Fruit fly (Drosophila melanogaster) whole organism, embryonic: ENCODE results near the gene Fpgs1.
A peak's percentile ranks its signal among the peaks of the same experiment; 100 is the strongest.

Experiments used
- ATbp ChIP-seq: fragments of 200-800 bp; sonication (Bioruptor generic); optimal IDR thresholded peaks from 2 replicates; lab custom pipeline; 2017; ENCODE audit warnings: missing biosample characterization, mild to moderate bottlenecking, missing genetic modification characterization, missing genetic modification reagents
- Ada2b ChIP-seq: fragments of 200-800 bp; sonication (Bioruptor generic); IDR thresholded peaks from 2 replicates; pipeline ENCODE4 v1.3.6; 2022; ENCODE audit warnings: missing biosample characterization, missing genetic modification characterization
- Antp ChIP-seq: fragments of 200-800 bp; sonication (Bioruptor generic); optimal IDR thresholded peaks from 3 replicates; lab custom pipeline; 2016; ENCODE audit warnings: missing biosample characterization, missing genetic modification characterization
- B-H1 ChIP-seq: fragments of 200-800 bp; sonication (Bioruptor generic); IDR thresholded peaks from 3 replicates; pipeline ENCODE4 v1.3.6; 2022; ENCODE audit warnings: missing biosample characterization, missing genetic modification characterization
- Bdp1 ChIP-seq: fragments of 200-800 bp; sonication (Bioruptor generic); optimal IDR thresholded peaks from 3 replicates; lab custom pipeline; 2016; ENCODE audit warnings: missing biosample characterization, missing genetic modification characterization
- CG10565 ChIP-seq: fragments of 200-800 bp; sonication (Bioruptor generic); optimal IDR thresholded peaks from 3 replicates; lab custom pipeline; 2016; ENCODE audit warnings: missing biosample characterization, mild to moderate bottlenecking, missing genetic modification characterization
- CG11093 ChIP-seq: fragments of 200-800 bp; sonication (Bioruptor generic); IDR thresholded peaks from 3 replicates; pipeline ENCODE4 v1.3.6; 2022; ENCODE audit warnings: missing biosample characterization, missing genetic modification characterization
- CG12299 ChIP-seq: fragments of 200-800 bp; sonication (Bioruptor generic); optimal IDR thresholded peaks from 2 replicates; lab custom pipeline; 2018; ENCODE audit warnings: missing biosample characterization, mild to moderate bottlenecking, missing genetic modification characterization
- CG12391 ChIP-seq: fragments of 200-800 bp; sonication (Bioruptor generic); optimal IDR thresholded peaks from 3 replicates; lab custom pipeline; 2018; ENCODE audit warnings: missing biosample characterization, mild to moderate bottlenecking, missing genetic modification characterization, moderate library complexity
- CG13296 ChIP-seq: fragments of 200-800 bp; sonication (Bioruptor generic); optimal IDR thresholded peaks from 3 replicates; lab custom pipeline; 2018; ENCODE audit warnings: missing biosample characterization, mild to moderate bottlenecking, missing genetic modification characterization
- CG14965 ChIP-seq: fragments of 200-800 bp; sonication (Bioruptor generic); optimal IDR thresholded peaks from 2 replicates; lab custom pipeline; 2016; ENCODE audit warnings: missing biosample characterization, missing genetic modification characterization, borderline replicate concordance
- CG17612 ChIP-seq: fragments of 200-800 bp; sonication (Bioruptor generic); IDR thresholded peaks from 2 replicates; pipeline ENCODE4 v1.3.6; 2022; ENCODE audit warnings: missing biosample characterization, missing genetic modification characterization
- CG17912 ChIP-seq: fragments of 200-800 bp; sonication (Bioruptor generic); optimal IDR thresholded peaks from 2 replicates; lab custom pipeline; 2018; ENCODE audit warnings: missing biosample characterization, mild to moderate bottlenecking, missing genetic modification characterization
- CG2129 ChIP-seq: fragments of 200-800 bp; sonication (Bioruptor generic); IDR thresholded peaks from 2 replicates; pipeline ENCODE4 v1.3.6; 2022; ENCODE audit warnings: missing biosample characterization, missing genetic modification characterization; ENCODE audit not compliant: partially characterized antibody
- CG30431 ChIP-seq: fragments of 200-800 bp; sonication (Bioruptor generic); optimal IDR thresholded peaks from 2 replicates; lab custom pipeline; 2017; ENCODE audit warnings: missing biosample characterization, missing genetic modification characterization
- CG31441 ChIP-seq: fragments of 200-800 bp; sonication (Bioruptor generic); IDR thresholded peaks from 2 replicates; pipeline ENCODE4 v1.3.6; 2022; ENCODE audit warnings: missing biosample characterization, missing genetic modification characterization
- CG34224 ChIP-seq: fragments of 200-800 bp; sonication (Bioruptor generic); IDR thresholded peaks from 3 replicates; pipeline ENCODE4 v1.3.6; 2022; ENCODE audit warnings: missing biosample characterization, missing genetic modification characterization; ENCODE audit not compliant: partially characterized antibody
- CG3838 ChIP-seq: fragments of 200-800 bp; sonication (Bioruptor generic); optimal IDR thresholded peaks from 3 replicates; lab custom pipeline; 2016; ENCODE audit warnings: missing biosample characterization, missing genetic modification characterization
- Camta ChIP-seq: fragments of 200-800 bp; sonication (Bioruptor generic); optimal IDR thresholded peaks from 2 replicates; lab custom pipeline; 2016; ENCODE audit warnings: missing biosample characterization, missing genetic modification characterization
- E2f2 ChIP-seq: fragments of 200-800 bp; sonication (Bioruptor generic); IDR thresholded peaks from 2 replicates; pipeline ENCODE4 v1.3.6; 2022; ENCODE audit warnings: missing biosample characterization, missing genetic modification characterization
- GATAe ChIP-seq: fragments of 200-800 bp; sonication (Bioruptor generic); conservative IDR thresholded peaks from 2 replicates; pipeline ENCODE4 v1.3.6; 2022; ENCODE audit warnings: missing biosample characterization, missing genetic modification characterization
- Lpt ChIP-seq: fragments of >200 bp; optimal IDR thresholded peaks from 2 replicates; lab custom pipeline; 2018; ENCODE audit warnings: missing biosample characterization, missing genetic modification characterization
- Mad ChIP-seq: fragments of 200-800 bp; sonication (Bioruptor generic); optimal IDR thresholded peaks from 2 replicates; lab custom pipeline; 2016; ENCODE audit warnings: missing biosample characterization, missing genetic modification characterization
- Mes4 ChIP-seq: fragments of 200-800 bp; sonication (Bioruptor generic); optimal IDR thresholded peaks from 2 replicates; lab custom pipeline; 2016; ENCODE audit warnings: missing biosample characterization, missing genetic modification characterization
- Myb ChIP-seq: fragments of 200-800 bp; sonication (Bioruptor generic); optimal IDR thresholded peaks from 2 replicates; lab custom pipeline; 2016; ENCODE audit warnings: missing biosample characterization, missing genetic modification characterization
- NFAT ChIP-seq: fragments of 200-800 bp; sonication (Bioruptor generic); IDR thresholded peaks from 2 replicates; pipeline ENCODE4 v1.3.6; 2022; ENCODE audit warnings: missing biosample characterization, missing genetic modification characterization
- NK7.1 ChIP-seq: fragments of 200-800 bp; sonication (Bioruptor generic); optimal IDR thresholded peaks from 3 replicates; lab custom pipeline; 2016; ENCODE audit warnings: missing biosample characterization, missing genetic modification characterization
- Neu2 ChIP-seq: fragments of 200-800 bp; sonication (Bioruptor generic); optimal IDR thresholded peaks from 3 replicates; lab custom pipeline; 2016; ENCODE audit warnings: missing biosample characterization, missing genetic modification characterization, borderline replicate concordance
- Oaz ChIP-seq: fragments of 200-800 bp; sonication (Bioruptor generic); IDR thresholded peaks from 2 replicates; pipeline ENCODE4 v1.3.6; 2022; ENCODE audit warnings: missing biosample characterization, missing genetic modification characterization
- Opbp ChIP-seq: fragments of 200-800 bp; sonication (Bioruptor generic); IDR thresholded peaks from 3 replicates; pipeline ENCODE4 v1.3.6; 2022; ENCODE audit warnings: missing biosample characterization, missing genetic modification characterization; ENCODE audit not compliant: partially characterized antibody
- Ptx1 ChIP-seq: fragments of 200-800 bp; sonication (Bioruptor generic); IDR thresholded peaks from 2 replicates; pipeline ENCODE4 v1.3.6; 2022; ENCODE audit warnings: missing biosample characterization, missing genetic modification characterization
- Six4 ChIP-seq: fragments of 200-800 bp; sonication (Bioruptor generic); optimal IDR thresholded peaks from 2 replicates; lab custom pipeline; 2016; ENCODE audit warnings: missing biosample characterization, missing genetic modification characterization
- Spps ChIP-seq: fragments of 200-800 bp; sonication (Bioruptor generic); optimal IDR thresholded peaks from 2 replicates; lab custom pipeline; 2018; ENCODE audit warnings: missing biosample characterization, mild to moderate bottlenecking, missing genetic modification characterization
- amos ChIP-seq: fragments of 200-800 bp; sonication (Bioruptor generic); IDR thresholded peaks from 2 replicates; pipeline ENCODE4 v1.3.6; 2022; ENCODE audit warnings: missing biosample characterization, missing genetic modification characterization; ENCODE audit not compliant: partially characterized antibody
- ara ChIP-seq: fragments of 200-800 bp; sonication (Bioruptor generic); IDR thresholded peaks from 2 replicates; pipeline ENCODE4 v1.3.6; 2022; ENCODE audit warnings: missing biosample characterization, missing genetic modification characterization
- ase ChIP-seq: fragments of 200-800 bp; sonication (Bioruptor generic); IDR thresholded peaks from 3 replicates; pipeline ENCODE4 v1.3.6; 2022; ENCODE audit warnings: missing biosample characterization, missing genetic modification characterization
- bab2 ChIP-seq: fragments of 200-800 bp; sonication (Bioruptor generic); optimal IDR thresholded peaks from 2 replicates; lab custom pipeline; 2016; ENCODE audit warnings: missing biosample characterization, missing genetic modification characterization
- bowl ChIP-seq: fragments of 200-800 bp; sonication (Bioruptor generic); IDR thresholded peaks from 2 replicates; pipeline ENCODE4 v1.3.6; 2022; ENCODE audit warnings: missing biosample characterization, missing genetic modification characterization
- dimm ChIP-seq: fragments of 200-800 bp; sonication (Bioruptor generic); IDR thresholded peaks from 2 replicates; pipeline ENCODE4 v1.3.6; 2022; ENCODE audit warnings: missing biosample characterization, missing genetic modification characterization
- emc ChIP-seq: fragments of 200-800 bp; sonication (Bioruptor generic); optimal IDR thresholded peaks from 2 replicates; lab custom pipeline; 2016; ENCODE audit warnings: missing biosample characterization, missing genetic modification characterization
- fd3F ChIP-seq: fragments of 200-800 bp; sonication (Bioruptor generic); optimal IDR thresholded peaks from 2 replicates; lab custom pipeline; 2018; ENCODE audit warnings: missing biosample characterization, mild to moderate bottlenecking, missing genetic modification characterization, moderate library complexity
- fd64A ChIP-seq: fragments of 200-800 bp; sonication (Bioruptor generic); optimal IDR thresholded peaks from 3 replicates; lab custom pipeline; 2018; ENCODE audit warnings: missing biosample characterization, mild to moderate bottlenecking, missing genetic modification characterization
- fu2 ChIP-seq: fragments of 200-800 bp; sonication (Bioruptor generic); optimal IDR thresholded peaks from 2 replicates; lab custom pipeline; 2016; ENCODE audit warnings: missing biosample characterization, missing genetic modification characterization
- jigr1 ChIP-seq: fragments of 200-800 bp; sonication (Bioruptor generic); IDR thresholded peaks from 3 replicates; pipeline ENCODE4 v1.3.6; 2022; ENCODE audit warnings: missing biosample characterization, missing genetic modification characterization
- kay ChIP-seq: fragments of 200-800 bp; sonication (Bioruptor generic); optimal IDR thresholded peaks from 2 replicates; lab custom pipeline; 2016; ENCODE audit warnings: missing biosample characterization, missing genetic modification characterization
- mam ChIP-seq: fragments of 200-800 bp; sonication (Bioruptor generic); optimal IDR thresholded peaks from 3 replicates; lab custom pipeline; 2016; ENCODE audit warnings: missing biosample characterization, missing genetic modification characterization
- p53 ChIP-seq: fragments of 200-800 bp; sonication (Bioruptor generic); optimal IDR thresholded peaks from 2 replicates; lab custom pipeline; 2016; ENCODE audit warnings: missing biosample characterization, missing genetic modification characterization
- pfk ChIP-seq: fragments of 200-800 bp; sonication (Bioruptor generic); optimal IDR thresholded peaks from 2 replicates; lab custom pipeline; 2018; ENCODE audit warnings: missing biosample characterization, mild to moderate bottlenecking, missing genetic modification characterization, moderate library complexity
- sr ChIP-seq: fragments of 200-800 bp; sonication (Bioruptor generic); IDR thresholded peaks from 3 replicates; pipeline ENCODE4 v1.3.6; 2022; ENCODE audit warnings: missing biosample characterization, missing genetic modification characterization
- ssp ChIP-seq: fragments of 200-800 bp; sonication (Bioruptor generic); IDR thresholded peaks from 2 replicates; pipeline ENCODE4 v1.3.6; 2022; ENCODE audit warnings: missing biosample characterization, missing genetic modification characterization
- zf30C ChIP-seq: fragments of 200-800 bp; sonication (Bioruptor generic); optimal IDR thresholded peaks from 3 replicates; lab custom pipeline; 2018; ENCODE audit warnings: missing biosample characterization, mild to moderate bottlenecking, missing genetic modification characterization

Fpgs1 gene

dm6 chrX:12579506-12579999 lies 32.1 kb upstream of the Fpgs1 start (continued):
- TF ChIP-seq Mad (GFP tag; lab: Kevin White, UChicago): peak; percentile 93
- TF ChIP-seq fd64A (GFP tag; lab: Kevin White, UChicago): peak; percentile 78
- TF ChIP-seq bowl (GFP tag; lab: Robert Waterston, UW): peak; percentile 84
- peak; percentile 86 for TF ChIP-seq Six4 (GFP tag; lab: Kevin White, UChicago)
- TF ChIP-seq dimm: peak; percentile 72
- TF ChIP-seq CG34224 (GFP tag; lab: Robert Waterston, UW): no peak; the same call in 2 of the 3 replicates
- TF ChIP-seq zf30C (GFP tag; lab: Kevin White, UChicago): no peak
- TF ChIP-seq Spps (tag; lab: Kevin White, UChicago): peak; percentile 79
- TF ChIP-seq sr: peak; percentile 68; the same call in 1 of the 3 replicates
- TF ChIP-seq Oaz (GFP tag; lab: Robert Waterston, UW): peak; percentile 91
- peak; percentile 92 for TF ChIP-seq NK7.1 (GFP tag; lab: Kevin White, UChicago)
- peak; percentile 89 for TF ChIP-seq B-H1 (GFP tag; lab: Robert Waterston, UW)
- TF ChIP-seq ara (GFP tag; lab: Robert Waterston, UW): peak; percentile 83
- TF ChIP-seq jigr1 (GFP tag; lab: Robert Waterston, UW): peak; percentile 85; the same call in 2 of the 3 replicates
- peak; percentile 92 for TF ChIP-seq CG12299 (tag; lab: Kevin White, UChicago)
- peak; percentile 85 for TF ChIP-seq mam (GFP tag; lab: Kevin White, UChicago)
- TF ChIP-seq CG14965 (GFP tag; lab: Kevin White, UChicago): peak; percentile 73
- TF ChIP-seq p53 (GFP tag; lab: Kevin White, UChicago): peak; percentile 84
- peak; percentile 95 for TF ChIP-seq fd3F (GFP tag; lab: Kevin White, UChicago)
- TF ChIP-seq GATAe (GFP tag; lab: Robert Waterston, UW): peak; percentile 64
- peak; percentile 84 for TF ChIP-seq NFAT (GFP tag; lab: Robert Waterston, UW)
- TF ChIP-seq CG30431: peak; percentile 91
- TF ChIP-seq bab2: peak; percentile 90
- TF ChIP-seq fu2 (GFP tag; lab: Kevin White, UChicago): peak; percentile 96
- TF ChIP-seq CG12391: peak; percentile 95
- TF ChIP-seq CG17612 (GFP tag; lab: Robert Waterston, UW): peak; percentile 75
- TF ChIP-seq ase (GFP tag; lab: Robert Waterston, UW): peak; percentile 87
- TF ChIP-seq Antp: peak; percentile 95
- TF ChIP-seq Bdp1 (GFP tag; lab: Kevin White, UChicago): peak; percentile 87
- TF ChIP-seq Myb (GFP tag; lab: Kevin White, UChicago): peak; percentile 85
- no peak for TF ChIP-seq Lpt
- peak; percentile 79 for TF ChIP-seq ssp (GFP tag; lab: Robert Waterston, UW)
- peak; percentile 82 for TF ChIP-seq CG10565 (GFP tag; lab: Kevin White, UChicago)
- peak; percentile 62 for TF ChIP-seq Camta (GFP tag; lab: Kevin White, UChicago)
- TF ChIP-seq CG17912: peak; percentile 12
- TF ChIP-seq CG11093 (GFP tag; lab: Robert Waterston, UW): peak; percentile 86
- peak; percentile 95 for TF ChIP-seq ATbp
- TF ChIP-seq Neu2 (GFP tag; lab: Kevin White, UChicago): peak; percentile 80
- TF ChIP-seq E2f2 (GFP tag; lab: Robert Waterston, UW): peak; percentile 77
- TF ChIP-seq amos (GFP tag; lab: Robert Waterston, UW): no peak; the same call in 1 of the 2 replicates
- no peak for TF ChIP-seq Opbp (GFP tag; lab: Robert Waterston, UW)
- peak; percentile 88 for TF ChIP-seq CG3838 (GFP tag; lab: Kevin White, UChicago)
- no peak for TF ChIP-seq pfk (GFP tag; lab: Kevin White, UChicago)
- peak; percentile 98 for TF ChIP-seq CG31441 (GFP tag; lab: Robert Waterston, UW)
- peak; percentile 92 for TF ChIP-seq Mes4 (GFP tag; lab: Kevin White, UChicago)
- peak; percentile 93 for TF ChIP-seq Ada2b (GFP tag; lab: Robert Waterston, UW)
- peak; percentile 87 for TF ChIP-seq kay (GFP tag; lab: Kevin White, UChicago)
- TF ChIP-seq CG2129: no peak
- peak; percentile 92 for TF ChIP-seq emc (GFP tag; lab: Kevin White, UChicago)
- TF ChIP-seq Ptx1: peak; percentile 94
- peak; percentile 96 for TF ChIP-seq CG13296
